Fruit fly (Drosophila melanogaster) whole organism, embryonic: ENCODE results near the gene Ttc19.
A peak's percentile ranks its signal among the peaks of the same experiment; 100 is the strongest.

Experiments
- Ada2b ChIP-seq: fragments of 200-800 bp; sonication (Bioruptor generic); IDR thresholded peaks from 2 replicates; pipeline ENCODE4 v1.3.6; 2022; ENCODE audit warnings: missing biosample characterization, missing genetic modification characterization
- Adf1 ChIP-seq: fragments of 200-800 bp; sonication (Bioruptor generic); IDR thresholded peaks from 2 replicates; pipeline ENCODE4 v1.3.6; 2022; ENCODE audit warnings: missing biosample characterization, missing genetic modification characterization
- Asciz ChIP-seq: fragments of 200-800 bp; sonication (Bioruptor generic); optimal IDR thresholded peaks from 2 replicates; lab custom pipeline; 2017; ENCODE audit warnings: missing biosample characterization, mild to moderate bottlenecking, missing genetic modification characterization, missing genetic modification reagents
- CG10274 ChIP-seq: fragments of 200-800 bp; sonication (Bioruptor generic); optimal IDR thresholded peaks from 3 replicates; lab custom pipeline; 2017; ENCODE audit warnings: missing biosample characterization, mild to moderate bottlenecking, missing genetic modification characterization
- CG10543 ChIP-seq: fragments of 200-800 bp; sonication (Bioruptor generic); optimal IDR thresholded peaks from 3 replicates; lab custom pipeline; 2017; ENCODE audit warnings: missing biosample characterization, mild to moderate bottlenecking, missing genetic modification characterization, moderate library complexity
- CG12744 ChIP-seq: fragments of 200-800 bp; sonication (Bioruptor generic); optimal IDR thresholded peaks from 2 replicates; lab custom pipeline; 2016; ENCODE audit warnings: missing biosample characterization, missing genetic modification characterization
- CG13894 ChIP-seq: fragments of 200-800 bp; sonication (Bioruptor generic); optimal IDR thresholded peaks from 3 replicates; lab custom pipeline; 2018; ENCODE audit warnings: missing biosample characterization, mild to moderate bottlenecking, missing genetic modification characterization, moderate library complexity
- CG16779 ChIP-seq: fragments of 200-800 bp; sonication (Bioruptor generic); IDR thresholded peaks from 2 replicates; pipeline ENCODE4 v1.3.6; 2022; ENCODE audit warnings: missing biosample characterization, missing genetic modification characterization
- CG17186 ChIP-seq: fragments of 200-800 bp; sonication (Bioruptor generic); optimal IDR thresholded peaks from 3 replicates; lab custom pipeline; 2017; ENCODE audit warnings: missing biosample characterization, missing genetic modification reagents, missing genetic modification characterization
- CG17359 ChIP-seq: fragments of 200-800 bp; sonication (Bioruptor generic); optimal IDR thresholded peaks from 3 replicates; lab custom pipeline; 2018; ENCODE audit warnings: missing biosample characterization, mild to moderate bottlenecking, missing genetic modification characterization, moderate library complexity
- CG17568 ChIP-seq: fragments of 200-800 bp; sonication (Bioruptor generic); optimal IDR thresholded peaks from 2 replicates; lab custom pipeline; 2018; ENCODE audit warnings: missing biosample characterization, mild to moderate bottlenecking, missing genetic modification characterization, moderate library complexity
- CG32772 ChIP-seq: fragments of 200-800 bp; sonication (Bioruptor generic); IDR thresholded peaks from 2 replicates; pipeline ENCODE4 v1.3.6; 2022; ENCODE audit warnings: missing biosample characterization, missing genetic modification characterization
- CG34224 ChIP-seq: fragments of 200-800 bp; sonication (Bioruptor generic); IDR thresholded peaks from 3 replicates; pipeline ENCODE4 v1.3.6; 2022; ENCODE audit warnings: missing biosample characterization, missing genetic modification characterization; ENCODE audit not compliant: partially characterized antibody
- CG3847 ChIP-seq: fragments of 200-800 bp; sonication (Bioruptor generic); IDR thresholded peaks from 2 replicates; pipeline ENCODE4 v1.3.6; 2022; ENCODE audit warnings: missing biosample characterization, missing genetic modification characterization
- CG4360 ChIP-seq: fragments of 200-800 bp; sonication (Bioruptor generic); IDR thresholded peaks from 2 replicates; pipeline ENCODE4 v1.3.6; 2022; ENCODE audit warnings: missing biosample characterization, missing genetic modification characterization
- CG4617 ChIP-seq: fragments of 200-800 bp; sonication (Bioruptor generic); optimal IDR thresholded peaks from 3 replicates; lab custom pipeline; 2016; ENCODE audit warnings: missing biosample characterization, missing genetic modification characterization, borderline replicate concordance
- CG5245 ChIP-seq: fragments of 200-800 bp; sonication (Bioruptor generic); optimal IDR thresholded peaks from 3 replicates; lab custom pipeline; 2016; ENCODE audit warnings: missing biosample characterization, missing genetic modification characterization
- CG6175 ChIP-seq: fragments of 200-800 bp; sonication (Bioruptor generic); IDR thresholded peaks from 3 replicates; pipeline ENCODE4 v1.3.6; 2022; ENCODE audit warnings: missing biosample characterization, missing genetic modification characterization
- CG6765 ChIP-seq: fragments of 200-800 bp; sonication (Bioruptor generic); optimal IDR thresholded peaks from 3 replicates; lab custom pipeline; 2017; ENCODE audit warnings: missing biosample characterization, mild to moderate bottlenecking, missing genetic modification characterization
- CG9876 ChIP-seq: fragments of 200-800 bp; sonication (Bioruptor generic); optimal IDR thresholded peaks from 2 replicates; lab custom pipeline; 2016; ENCODE audit warnings: missing biosample characterization, missing genetic modification characterization
- Fer1 ChIP-seq: fragments of 200-800 bp; sonication (Bioruptor generic); optimal IDR thresholded peaks from 2 replicates; lab custom pipeline; 2017; ENCODE audit warnings: missing biosample characterization, mild to moderate bottlenecking, missing genetic modification characterization
- Gug ChIP-seq: fragments of 200-800 bp; sonication (Bioruptor generic); IDR thresholded peaks from 4 replicates; pipeline ENCODE4 v1.3.6; 2022; ENCODE audit warnings: missing biosample characterization, missing genetic modification characterization
- Hey ChIP-seq: fragments of 200-800 bp; sonication (Bioruptor generic); optimal IDR thresholded peaks from 3 replicates; lab custom pipeline; 2018; ENCODE audit warnings: missing biosample characterization, mild to moderate bottlenecking, missing genetic modification characterization
- Hr51 ChIP-seq, 2 experiments: fragments of 200-800 bp; sonication (Bioruptor generic); optimal IDR thresholded peaks; 2 replicates in 1 of 2; 3 replicates in 1 of 2; lab custom pipeline; 2016 to 2018; ENCODE audit warnings: missing biosample characterization in 2 of 2, missing genetic modification characterization in 2 of 2, mild to moderate bottlenecking in 1 of 2, moderate library complexity in 1 of 2
- Lim3 ChIP-seq: fragments of 200-800 bp; sonication (Bioruptor generic); IDR thresholded peaks from 2 replicates; pipeline ENCODE4 v1.3.6; 2022; ENCODE audit warnings: missing biosample characterization, missing genetic modification characterization
- Med ChIP-seq: fragments of 200-800 bp; sonication (Bioruptor generic); peaks from one replicate; lab custom pipeline; 2016; ENCODE audit warnings: missing biosample characterization, missing genetic modification characterization, mild to moderate bottlenecking, inconsistent platforms, moderate library complexity
- Meics ChIP-seq: fragments of 200-800 bp; sonication (Bioruptor generic); optimal IDR thresholded peaks from 2 replicates; lab custom pipeline; 2017; ENCODE audit warnings: missing biosample characterization, mild to moderate bottlenecking, missing genetic modification characterization
- NfI ChIP-seq: fragments of 200-800 bp; sonication (Bioruptor generic); optimal IDR thresholded peaks from 3 replicates; lab custom pipeline; 2018; ENCODE audit warnings: missing biosample characterization, mild to moderate bottlenecking, missing genetic modification characterization, moderate library complexity
- Opbp ChIP-seq: fragments of 200-800 bp; sonication (Bioruptor generic); IDR thresholded peaks from 3 replicates; pipeline ENCODE4 v1.3.6; 2022; ENCODE audit warnings: missing biosample characterization, missing genetic modification characterization; ENCODE audit not compliant: partially characterized antibody
- abd-A ChIP-seq: fragments of 200-800 bp; sonication (Bioruptor generic); optimal IDR thresholded peaks from 3 replicates; lab custom pipeline; 2019; ENCODE audit warnings: missing biosample characterization, mild to moderate bottlenecking, missing genetic modification characterization, moderate library complexity
- ap ChIP-seq: fragments of 200-800 bp; sonication (Bioruptor generic); IDR thresholded peaks from 2 replicates; pipeline ENCODE4 v1.3.6; 2022; ENCODE audit warnings: missing biosample characterization, missing genetic modification characterization
- ash1 ChIP-seq: fragments of 200-800 bp; sonication (Bioruptor generic); optimal IDR thresholded peaks from 2 replicates; lab custom pipeline; 2018; ENCODE audit warnings: missing biosample characterization, mild to moderate bottlenecking, missing genetic modification characterization
- bcd ChIP-seq: fragments of 200-800 bp; sonication (Bioruptor generic); optimal IDR thresholded peaks from 2 replicates; lab custom pipeline; 2017; ENCODE audit warnings: missing biosample characterization, mild to moderate bottlenecking, missing genetic modification characterization
- caup ChIP-seq: fragments of 200-800 bp; sonication (Bioruptor generic); optimal IDR thresholded peaks from 3 replicates; lab custom pipeline; 2017; ENCODE audit warnings: missing biosample characterization, mild to moderate bottlenecking, missing genetic modification characterization, moderate library complexity; ENCODE audit not compliant: severe bottlenecking
- ci ChIP-seq: fragments of 200-800 bp; sonication (Bioruptor generic); IDR thresholded peaks from 3 replicates; pipeline ENCODE4 v1.3.6; 2022; ENCODE audit warnings: missing biosample characterization, missing genetic modification characterization
- crol ChIP-seq: fragments of 200-800 bp; sonication (Bioruptor generic); IDR thresholded peaks from 2 replicates; pipeline ENCODE4 v1.3.6; 2022; ENCODE audit warnings: missing biosample characterization, missing genetic modification characterization
- dimm ChIP-seq: fragments of 200-800 bp; sonication (Bioruptor generic); IDR thresholded peaks from 2 replicates; pipeline ENCODE4 v1.3.6; 2022; ENCODE audit warnings: missing biosample characterization, missing genetic modification characterization
- dysf ChIP-seq: fragments of 200-800 bp; sonication (Bioruptor generic); IDR thresholded peaks from 3 replicates; pipeline ENCODE4 v1.3.6; 2022; ENCODE audit warnings: missing biosample characterization, missing genetic modification characterization
- gro ChIP-seq: fragments of 200-800 bp; sonication (Bioruptor generic); optimal IDR thresholded peaks from 2 replicates; lab custom pipeline; 2016; ENCODE audit warnings: missing biosample characterization, missing genetic modification characterization
- kay ChIP-seq: fragments of 200-800 bp; sonication (Bioruptor generic); optimal IDR thresholded peaks from 2 replicates; lab custom pipeline; 2016; ENCODE audit warnings: missing biosample characterization, missing genetic modification characterization
- ken ChIP-seq: fragments of 200-800 bp; sonication (Bioruptor generic); IDR thresholded peaks from 3 replicates; pipeline ENCODE4 v1.3.6; 2022; ENCODE audit warnings: missing biosample characterization, missing genetic modification characterization
- kni ChIP-seq: fragments of 200-800 bp; sonication (Bioruptor generic); optimal IDR thresholded peaks from 3 replicates; lab custom pipeline; 2017; ENCODE audit warnings: mild to moderate bottlenecking, missing biosample characterization, missing genetic modification reagents, missing genetic modification characterization
- lilli ChIP-seq: fragments of 200-800 bp; sonication (Bioruptor generic); optimal IDR thresholded peaks from 3 replicates; lab custom pipeline; 2016; ENCODE audit warnings: missing biosample characterization, missing genetic modification characterization
- mam ChIP-seq: fragments of 200-800 bp; sonication (Bioruptor generic); optimal IDR thresholded peaks from 3 replicates; lab custom pipeline; 2016; ENCODE audit warnings: missing biosample characterization, missing genetic modification characterization
- rib ChIP-seq: fragments of 200-800 bp; sonication (Bioruptor generic); IDR thresholded peaks from 2 replicates; pipeline ENCODE4 v1.3.6; 2022; ENCODE audit warnings: missing biosample characterization, missing genetic modification characterization
- so ChIP-seq: fragments of 200-800 bp; sonication (Bioruptor generic); IDR thresholded peaks from 3 replicates; pipeline ENCODE4 v1.3.6; 2022; ENCODE audit warnings: missing biosample characterization, missing genetic modification characterization
- sqz ChIP-seq: fragments of 200-800 bp; sonication (Bioruptor generic); optimal IDR thresholded peaks from 3 replicates; lab custom pipeline; 2018; ENCODE audit warnings: missing biosample characterization, mild to moderate bottlenecking, missing genetic modification characterization
- unpg ChIP-seq: fragments of 200-800 bp; sonication (Bioruptor generic); optimal IDR thresholded peaks from 3 replicates; lab custom pipeline; 2018; ENCODE audit warnings: missing biosample characterization, mild to moderate bottlenecking, missing genetic modification characterization, moderate library complexity

Gene Ttc19

DNA sequence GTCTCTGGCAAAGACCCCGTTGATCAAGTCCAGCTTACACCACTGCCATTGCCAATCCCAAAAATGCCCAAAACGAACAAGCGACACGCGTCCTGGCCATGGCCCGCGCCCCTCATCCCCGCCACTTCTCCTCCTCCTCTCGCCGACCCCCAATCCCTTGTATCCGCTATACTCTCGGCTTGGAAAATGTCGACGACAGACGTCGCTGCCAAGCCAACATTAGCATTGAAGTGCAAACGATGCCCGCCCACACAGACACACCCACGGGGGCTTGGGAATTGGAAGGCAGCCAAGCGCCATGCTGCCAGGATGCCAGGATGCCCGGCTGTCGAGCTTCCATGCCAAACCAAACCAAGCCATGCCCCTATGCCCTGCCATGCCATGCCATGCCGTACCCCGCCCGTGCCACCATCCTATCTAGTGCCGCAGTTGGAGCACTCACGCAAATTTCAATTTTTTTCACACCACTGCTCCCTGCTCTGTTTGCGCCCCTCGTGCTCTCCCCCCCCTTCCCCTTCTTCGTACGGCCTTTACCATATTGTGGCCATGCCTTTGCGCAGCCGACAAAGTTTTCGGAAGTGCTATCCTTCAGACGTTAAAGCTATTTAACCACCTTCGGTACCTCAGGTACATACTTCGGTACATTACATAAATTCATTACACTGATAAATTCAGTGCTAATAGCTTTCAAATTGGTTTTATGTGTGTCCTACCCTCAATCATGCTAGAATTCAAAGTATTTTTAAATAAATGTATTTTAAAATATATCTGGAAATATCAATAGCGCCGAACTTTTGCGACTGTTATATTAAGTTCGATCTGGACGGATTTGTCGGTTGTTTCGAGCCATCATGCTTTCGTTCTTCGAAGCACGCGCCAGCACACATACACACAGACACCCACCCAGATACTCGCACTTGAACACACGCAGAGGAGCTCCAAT, 23.4 kb downstream of the Ttc19 start (continued):
- no peak for TF ChIP-seq gro (GFP tag; lab: Kevin White, UChicago)
- peak; percentile 83 for TF ChIP-seq NfI (GFP tag; lab: Kevin White, UChicago)
- TF ChIP-seq CG9876, result no peak
- peak; percentile 76; the same call in 2 of the 3 replicates for TF ChIP-seq ci (GFP tag; lab: Robert Waterston, UW)
- TF ChIP-seq Opbp (GFP tag; lab: Robert Waterston, UW), result no peak
- TF ChIP-seq Lim3, result no peak
- TF ChIP-seq CG12744 (GFP tag; lab: Kevin White, UChicago), result no peak
- peak; percentile 68; the same call in 1 of the 3 replicates for TF ChIP-seq ken (GFP tag; lab: Robert Waterston, UW)
- peak; percentile 83 for TF ChIP-seq Meics
- TF ChIP-seq CG16779 (GFP tag; lab: Robert Waterston, UW), result no peak
- TF ChIP-seq CG17568, result peak; percentile 67
- peak; percentile 78 for TF ChIP-seq unpg (GFP tag; lab: Kevin White, UChicago)
- peak; percentile 78; the same call in 2 of the 3 replicates for TF ChIP-seq so
- TF ChIP-seq CG6765, result peak; percentile 23

DNA sequence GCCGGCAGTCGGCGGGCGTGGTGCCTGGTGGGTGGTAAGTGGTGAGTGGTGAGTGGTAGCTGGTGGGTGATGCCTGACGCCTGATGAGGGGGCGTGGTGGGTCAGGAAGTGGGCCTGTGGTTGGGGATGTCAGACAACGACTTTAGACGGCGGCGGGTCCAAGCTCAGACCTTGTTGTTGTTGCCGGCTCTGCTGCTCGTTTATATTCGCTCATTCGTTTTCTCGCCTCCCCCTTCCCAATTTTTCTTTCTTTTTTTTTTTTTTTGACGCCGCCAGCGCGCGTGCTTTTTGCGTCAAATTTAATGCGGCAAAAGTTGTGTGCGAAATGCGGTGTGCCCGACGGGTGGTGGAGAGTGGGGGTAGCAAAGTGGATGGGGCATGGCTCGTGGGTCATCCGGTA, 25.3 kb downstream of the Ttc19 start:
- TF ChIP-seq CG4360 (GFP tag; lab: Robert Waterston, UW) (0 out of 2 replicates have a peak, but pooled peaks have one; percentile 8), kay (GFP tag; lab: Kevin White, UChicago) (no peak), Hr51 (GFP tag; optimal IDR thresholded peaks at IDR 0.05; lab: Kevin White, UChicago) (peak in 1 of 2 experiments; percentile 51), CG10274 (no peak), abd-A (tag; lab: Kevin White, UChicago) (peak; percentile 96), dysf (0 out of 3 replicates have a peak, but pooled peaks have one; percentile 3), sqz (GFP tag; lab: Kevin White, UChicago) (peak; percentile 65), Fer1 (GFP tag; lab: Kevin White, UChicago) (peak; percentile 1), lilli (GFP tag; lab: Kevin White, UChicago) (no peak), CG5245 (GFP tag; lab: Kevin White, UChicago) (no peak), CG13894 (tag; lab: Kevin White, UChicago) (peak; percentile 25), Adf1 (GFP tag; lab: Robert Waterston, UW) (peak; percentile 66; the same call in 1 of the 2 replicates), ash1 (GFP tag; lab: Kevin White, UChicago) (no peak), CG17359 (tag; lab: Kevin White, UChicago) (peak; percentile 41), Gug (no peak), crol (GFP tag; lab: Robert Waterston, UW) (peak; percentile 38; the same call in 1 of the 2 replicates), CG10543 (GFP tag; lab: Kevin White, UChicago) (peak; percentile 34), Asciz (GFP tag; lab: Kevin White, UChicago) (no peak), dimm (GFP tag; lab: Robert Waterston, UW) (no peak), CG34224 (no peak), CG4617 (GFP tag; lab: Kevin White, UChicago) (no peak), ci (GFP tag; lab: Robert Waterston, UW) (no peak), kni (GFP tag; lab: Kevin White, UChicago) (no peak), Ada2b (GFP tag; lab: Robert Waterston, UW) (no peak), CG6175 (GFP tag; lab: Robert Waterston, UW) (no peak), ap (GFP tag; lab: Robert Waterston, UW) (no peak), CG17186 (GFP tag; lab: Kevin White, UChicago) (no peak), Hey (tag; lab: Kevin White, UChicago) (peak; percentile 89), Med (GFP tag; lab: Kevin White, UChicago) (peak; percentile 49), caup (no peak), bcd (GFP tag; lab: Kevin White, UChicago) (no peak), rib (GFP tag; lab: Robert Waterston, UW) (no peak), mam (no peak), CG32772 (GFP tag; lab: Robert Waterston, UW) (0 out of 2 replicates have a peak, but pooled peaks have one; percentile 19), CG3847 (GFP tag; lab: Robert Waterston, UW) (no peak)
